Worm (Caenorhabditis elegans) whole organism, midembryonic: Measurements from ENCODE around the gene C47D2.1.

ENCODE experiments used
- T22C8.4 ChIP-seq: fragments of 200-800 bp; sonication (Bioruptor generic); IDR thresholded peaks from 2 replicates; pipeline ENCODE4 v1.3.6; 2022; ENCODE audit warnings: missing genetic modification characterization, missing compliant biosample characterization
- cog-1 ChIP-seq: sonication (generic microtip); optimal IDR thresholded peaks from 2 replicates; lab custom pipeline; 2016; ENCODE audit warnings: missing genetic modification characterization, missing compliant biosample characterization
- flt-1 ChIP-seq: fragments of 200-800 bp; sonication (Bioruptor generic); IDR thresholded peaks from 2 replicates; pipeline ENCODE4 v1.3.6; 2022; ENCODE audit warnings: missing genetic modification characterization, missing compliant biosample characterization
- klf-2 ChIP-seq: fragments of 200-800 bp; sonication (Bioruptor generic); conservative IDR thresholded peaks from 2 replicates; pipeline ENCODE4 v1.3.6; 2022; ENCODE audit warnings: missing genetic modification reagents, missing genetic modification characterization, missing compliant biosample characterization
- ref-1 ChIP-seq: fragments of 200-800 bp; sonication (Bioruptor generic); conservative IDR thresholded peaks from 2 replicates; pipeline ENCODE4 v1.3.6; 2022; ENCODE audit warnings: missing genetic modification reagents, missing genetic modification characterization, missing compliant biosample characterization
- tab-1 ChIP-seq: fragments of 200-800 bp; sonication (Bioruptor generic); IDR thresholded peaks from 2 replicates; pipeline ENCODE4 v1.3.6; 2022; ENCODE audit warnings: missing genetic modification characterization, missing compliant biosample characterization
- ztf-23 ChIP-seq: fragments of 200-800 bp; sonication (Bioruptor generic); IDR thresholded peaks from 2 replicates; pipeline ENCODE4 v1.3.6; 2022; ENCODE audit warnings: missing genetic modification reagents, missing genetic modification characterization, missing compliant biosample characterization

DNA sequence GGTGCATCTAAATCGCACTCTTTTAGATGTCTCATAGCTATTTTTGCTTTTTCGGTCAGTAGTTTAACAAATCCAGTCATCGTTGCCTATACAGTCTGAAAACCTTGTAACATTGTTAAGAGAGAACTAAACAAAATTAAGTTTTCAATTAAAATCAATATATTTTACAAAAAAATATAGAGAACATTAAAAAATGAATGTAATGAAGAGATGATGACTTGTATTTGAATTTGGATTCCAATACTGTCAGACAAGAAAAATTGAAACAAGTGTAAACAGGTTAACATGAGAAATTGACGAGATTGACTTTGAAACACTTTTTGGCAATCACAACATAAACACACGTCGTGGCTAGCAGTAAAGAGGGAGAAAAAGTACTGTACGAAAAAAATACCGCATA lies 29.8 kb upstream of the C47D2.1 start, which contains the start of gene C17H11.5:
- TF ChIP-seq tab-1 (no peak), klf-2 (GFP tag; lab: Robert Waterston, UW) (no peak), T22C8.4 (no peak), flt-1 (GFP tag; lab: Robert Waterston, UW) (no peak), ztf-23 (GFP tag; lab: Robert Waterston, UW) (no peak), cog-1 (no peak), ref-1 (GFP tag; lab: Robert Waterston, UW) (no peak)
